Fruit fly (Drosophila melanogaster) whole organism, larva: ENCODE data around the gene Gyc88E.
A peak's percentile ranks its signal among the peaks of the same experiment; 100 is the strongest.

ENCODE experiments used
- noc ChIP-seq: fragments of 200-800 bp; sonication (Bioruptor generic); optimal IDR thresholded peaks from 3 replicates; lab custom pipeline; 2019; ENCODE audit warnings: missing biosample characterization, mild to moderate bottlenecking, missing genetic modification characterization, moderate library complexity

Gene Gyc88E

dm6 chr3R:15131677-15132076, 18.5 kb upstream of the Gyc88E start, which contains the start of gene CG42788:
Gene CG42788 (minus strand): TSS chr3R:15131926.
- TF ChIP-seq noc (tag; lab: Kevin White, UChicago) = peak; percentile 70

dm6 chr3R:15136015-15136414, 14.2 kb upstream of the Gyc88E start:
- TF ChIP-seq noc (tag; lab: Kevin White, UChicago) = no peak

- TF ChIP-seq noc (tag; lab: Kevin White, UChicago) = peak; percentile 86
Measured at dm6 chr3R:15136846-15137245, 13.3 kb upstream of the Gyc88E start, which contains the start of the genes CG6912 and CG3984. Gene CG6912 (minus strand): TSS chr3R:15137004. Gene CG3984 (plus strand): TSS chr3R:15137148.

- TF ChIP-seq noc (tag; lab: Kevin White, UChicago) = no peak
Measured at dm6 chr3R:15138251-15138650, 11.9 kb upstream of the Gyc88E start.

dm6 chr3R:15139010-15139815, 11.0 kb upstream of the Gyc88E start:
- TF ChIP-seq noc (tag; lab: Kevin White, UChicago) = peak; percentile 82

- no peak for TF ChIP-seq noc (tag; lab: Kevin White, UChicago)
Measured at dm6 chr3R:15139816-15140473, 10.2 kb upstream of the Gyc88E start, which contains the start of gene CG3987. Gene CG3987 (plus strand): TSS chr3R:15139958.

- peak; percentile 72 for TF ChIP-seq noc (tag; lab: Kevin White, UChicago)
Measured at dm6 chr3R:15145491-15145890, 4.7 kb upstream of the Gyc88E start.

- TF ChIP-seq noc (tag; lab: Kevin White, UChicago) = no peak
Measured at dm6 chr3R:15146408-15147037, 3.7 kb upstream of the Gyc88E start.

- peak; percentile 42 for TF ChIP-seq noc (tag; lab: Kevin White, UChicago)
Measured at dm6 chr3R:15147038-15147744, 3.0 kb upstream of the Gyc88E start, which contains the start of gene Glys. Gene Glys (minus strand): TSS chr3R:15147531.

dm6 chr3R:15147872-15148444, 2.2 kb upstream of the Gyc88E start:
- TF ChIP-seq noc (tag; lab: Kevin White, UChicago) = no peak

dm6 chr3R:15148562-15148961, 1.6 kb upstream of the Gyc88E start:
- TF ChIP-seq noc (tag; lab: Kevin White, UChicago) = no peak

- TF ChIP-seq noc (tag; lab: Kevin White, UChicago) = no peak
Measured at dm6 chr3R:15177230-15177629, 27.1 kb downstream of the Gyc88E start.

- no peak for TF ChIP-seq noc (tag; lab: Kevin White, UChicago)
Measured at dm6 chr3R:15181467-15181866, 31.3 kb downstream of the Gyc88E start, which contains the start of gene Mf. Gene Mf (minus strand): TSS chr3R:15181510.

dm6 chr3R:15196134-15197034, 46.2 kb downstream of the Gyc88E start, which contains the start of the genes Kpc1 and CG42542:
Gene Kpc1 (minus strand): TSS chr3R:15196210.
Gene CG42542 (plus strand): TSS chr3R:15196598.
- peak; percentile 32 for TF ChIP-seq noc (tag; lab: Kevin White, UChicago)
